Fruit fly (Drosophila melanogaster) whole organism, embryonic: ENCODE results near the gene CG6225.

Source experiments
- Ada2b ChIP-seq: fragments of 200-800 bp; sonication (Bioruptor generic); IDR thresholded peaks from 2 replicates; pipeline ENCODE4 v1.3.6; 2022; ENCODE audit warnings: missing biosample characterization, missing genetic modification characterization
- Atf-2 ChIP-seq: fragments of 200-800 bp; sonication (Bioruptor generic); optimal IDR thresholded peaks from 2 replicates; lab custom pipeline; 2016; ENCODE audit warnings: missing biosample characterization, missing genetic modification characterization
- Bgb ChIP-seq: fragments of 200-800 bp; sonication (Bioruptor generic); IDR thresholded peaks from 2 replicates; pipeline ENCODE4 v1.3.6; 2022; ENCODE audit warnings: missing biosample characterization, missing genetic modification characterization; ENCODE audit not compliant: partially characterized antibody
- CG10654 ChIP-seq: fragments of 200-800 bp; sonication (Bioruptor generic); optimal IDR thresholded peaks from 2 replicates; lab custom pipeline; 2016; ENCODE audit warnings: missing biosample characterization, missing genetic modification characterization
- CG11695 ChIP-seq: fragments of 200-800 bp; sonication (Bioruptor generic); IDR thresholded peaks from 3 replicates; pipeline ENCODE4 v1.3.6; 2022; ENCODE audit warnings: missing biosample characterization, missing genetic modification characterization
- CG12299 ChIP-seq: fragments of 200-800 bp; sonication (Bioruptor generic); optimal IDR thresholded peaks from 2 replicates; lab custom pipeline; 2018; ENCODE audit warnings: missing biosample characterization, mild to moderate bottlenecking, missing genetic modification characterization
- CG12391 ChIP-seq: fragments of 200-800 bp; sonication (Bioruptor generic); optimal IDR thresholded peaks from 3 replicates; lab custom pipeline; 2018; ENCODE audit warnings: missing biosample characterization, mild to moderate bottlenecking, missing genetic modification characterization, moderate library complexity
- CG14667 ChIP-seq: fragments of 200-800 bp; sonication (Bioruptor generic); IDR thresholded peaks from 2 replicates; pipeline ENCODE4 v1.3.6; 2022; ENCODE audit warnings: missing biosample characterization, missing genetic modification characterization
- CG14710 ChIP-seq: fragments of 200-800 bp; sonication (Bioruptor generic); optimal IDR thresholded peaks from 3 replicates; lab custom pipeline; 2019; ENCODE audit warnings: missing biosample characterization, mild to moderate bottlenecking, missing genetic modification characterization, moderate library complexity
- CG15011 ChIP-seq: fragments of 200-800 bp; sonication (Bioruptor generic); optimal IDR thresholded peaks from 3 replicates; lab custom pipeline; 2018; ENCODE audit warnings: missing biosample characterization, mild to moderate bottlenecking, missing genetic modification characterization
- CG15514 ChIP-seq: fragments of 200-800 bp; sonication (Bioruptor generic); optimal IDR thresholded peaks from 3 replicates; lab custom pipeline; 2017; ENCODE audit warnings: missing biosample characterization, missing genetic modification characterization, mild to moderate bottlenecking, moderate library complexity, missing genetic modification reagents
- CG15696 ChIP-seq: fragments of 200-800 bp; sonication (Bioruptor generic); optimal IDR thresholded peaks from 2 replicates; lab custom pipeline; 2019; ENCODE audit warnings: missing biosample characterization, mild to moderate bottlenecking, missing genetic modification characterization, moderate library complexity
- CG16779 ChIP-seq: fragments of 200-800 bp; sonication (Bioruptor generic); IDR thresholded peaks from 2 replicates; pipeline ENCODE4 v1.3.6; 2022; ENCODE audit warnings: missing biosample characterization, missing genetic modification characterization
- CG16815 ChIP-seq: fragments of 200-800 bp; sonication (Bioruptor generic); optimal IDR thresholded peaks from 3 replicates; lab custom pipeline; 2017; ENCODE audit warnings: missing biosample characterization, mild to moderate bottlenecking, missing genetic modification characterization
- CG17829 ChIP-seq: fragments of 200-800 bp; optimal IDR thresholded peaks from 2 replicates; lab custom pipeline; 2019; ENCODE audit warnings: missing biosample characterization, mild to moderate bottlenecking, missing genetic modification characterization, moderate library complexity
- CG2116 ChIP-seq: fragments of 200-800 bp; sonication (Bioruptor generic); optimal IDR thresholded peaks from 3 replicates; lab custom pipeline; 2018; ENCODE audit warnings: missing biosample characterization, mild to moderate bottlenecking, missing genetic modification characterization
- CG2129 ChIP-seq: fragments of 200-800 bp; sonication (Bioruptor generic); IDR thresholded peaks from 2 replicates; pipeline ENCODE4 v1.3.6; 2022; ENCODE audit warnings: missing biosample characterization, missing genetic modification characterization; ENCODE audit not compliant: partially characterized antibody
- CG30020 ChIP-seq: fragments of 200-800 bp; optimal IDR thresholded peaks from 2 replicates; lab custom pipeline; 2019; ENCODE audit warnings: missing biosample characterization, mild to moderate bottlenecking, missing genetic modification characterization, moderate library complexity
- CG30403 ChIP-seq: fragments of 200-800 bp; sonication (Bioruptor generic); optimal IDR thresholded peaks from 3 replicates; lab custom pipeline; 2016; ENCODE audit warnings: missing biosample characterization, missing genetic modification characterization
- CG6689 ChIP-seq: fragments of 200-800 bp; sonication (Bioruptor generic); IDR thresholded peaks from 2 replicates; pipeline ENCODE4 v1.3.6; 2022; ENCODE audit warnings: missing biosample characterization, missing genetic modification characterization
- CG7271 ChIP-seq: fragments of 200-800 bp; sonication (Bioruptor generic); optimal IDR thresholded peaks from 2 replicates; lab custom pipeline; 2018; ENCODE audit warnings: missing biosample characterization, mild to moderate bottlenecking, missing genetic modification characterization, moderate library complexity
- CG7839 ChIP-seq: fragments of 200-800 bp; sonication (Bioruptor generic); optimal IDR thresholded peaks from 3 replicates; lab custom pipeline; 2018; ENCODE audit warnings: missing biosample characterization, mild to moderate bottlenecking, missing genetic modification characterization, moderate library complexity
- CG7987 ChIP-seq: fragments of 200-800 bp; sonication (Bioruptor generic); optimal IDR thresholded peaks from 2 replicates; lab custom pipeline; 2018; ENCODE audit warnings: missing biosample characterization, mild to moderate bottlenecking, missing genetic modification characterization, moderate library complexity
- CG9797 ChIP-seq: fragments of 200-800 bp; sonication (Bioruptor generic); optimal IDR thresholded peaks from 3 replicates; lab custom pipeline; 2018; ENCODE audit warnings: missing biosample characterization, mild to moderate bottlenecking, missing genetic modification characterization
- CTCF ChIP-seq: fragments of 200-800 bp; sonication (Bioruptor generic); optimal IDR thresholded peaks from 2 replicates; lab custom pipeline; 2017; ENCODE audit warnings: missing biosample characterization, mild to moderate bottlenecking, missing genetic modification characterization, moderate library complexity
- Camta ChIP-seq: fragments of 200-800 bp; sonication (Bioruptor generic); optimal IDR thresholded peaks from 2 replicates; lab custom pipeline; 2016; ENCODE audit warnings: missing biosample characterization, missing genetic modification characterization
- Chrac-16 ChIP-seq: fragments of 200-800 bp; sonication (Bioruptor generic); optimal IDR thresholded peaks from 3 replicates; lab custom pipeline; 2016; ENCODE audit warnings: missing biosample characterization, missing genetic modification characterization
- D19A ChIP-seq: fragments of 200-800 bp; optimal IDR thresholded peaks from 3 replicates; lab custom pipeline; 2019; ENCODE audit warnings: missing biosample characterization, mild to moderate bottlenecking, missing genetic modification characterization, moderate library complexity
- Dip3 ChIP-seq: fragments of 200-800 bp; sonication (Bioruptor generic); optimal IDR thresholded peaks from 3 replicates; lab custom pipeline; 2016; ENCODE audit warnings: missing biosample characterization, missing genetic modification characterization
- E2f2 ChIP-seq: fragments of 200-800 bp; sonication (Bioruptor generic); IDR thresholded peaks from 2 replicates; pipeline ENCODE4 v1.3.6; 2022; ENCODE audit warnings: missing biosample characterization, missing genetic modification characterization
- Ets65A ChIP-seq: fragments of 200-800 bp; sonication (Bioruptor generic); peaks from one replicate; lab custom pipeline; 2016; ENCODE audit warnings: missing biosample characterization, missing genetic modification characterization
- Fer2 ChIP-seq: fragments of 200-800 bp; sonication (Bioruptor generic); optimal IDR thresholded peaks from 2 replicates; lab custom pipeline; 2018; ENCODE audit warnings: missing biosample characterization, mild to moderate bottlenecking, missing genetic modification characterization, moderate library complexity
- Gug ChIP-seq: fragments of 200-800 bp; sonication (Bioruptor generic); IDR thresholded peaks from 4 replicates; pipeline ENCODE4 v1.3.6; 2022; ENCODE audit warnings: missing biosample characterization, missing genetic modification characterization
- HmgZ ChIP-seq: fragments of 200-800 bp; sonication (Bioruptor generic); optimal IDR thresholded peaks from 2 replicates; lab custom pipeline; 2018; ENCODE audit warnings: missing biosample characterization, mild to moderate bottlenecking, missing genetic modification characterization
- Lim3 ChIP-seq: fragments of 200-800 bp; sonication (Bioruptor generic); IDR thresholded peaks from 2 replicates; pipeline ENCODE4 v1.3.6; 2022; ENCODE audit warnings: missing biosample characterization, missing genetic modification characterization
- Myb ChIP-seq: fragments of 200-800 bp; sonication (Bioruptor generic); optimal IDR thresholded peaks from 2 replicates; lab custom pipeline; 2016; ENCODE audit warnings: missing biosample characterization, missing genetic modification characterization
- Sox100B ChIP-seq: fragments of 200-800 bp; sonication (Bioruptor generic); optimal IDR thresholded peaks from 3 replicates; lab custom pipeline; 2018; ENCODE audit warnings: missing biosample characterization, mild to moderate bottlenecking, missing genetic modification characterization
- Stat92E ChIP-seq, 3 experiments: fragments of >200 bp in 2 of 3; fragments of 200-800 bp in 1 of 3; sonication (Bioruptor generic) in 1 of 3; optimal IDR thresholded peaks; 2 replicates each; lab custom pipeline; 2017 to 2019; ENCODE audit warnings: missing biosample characterization in 3 of 3, missing genetic modification characterization in 3 of 3, mild to moderate bottlenecking in 1 of 3, moderate library complexity in 1 of 3
- caup ChIP-seq: fragments of 200-800 bp; sonication (Bioruptor generic); optimal IDR thresholded peaks from 3 replicates; lab custom pipeline; 2017; ENCODE audit warnings: missing biosample characterization, mild to moderate bottlenecking, missing genetic modification characterization, moderate library complexity; ENCODE audit not compliant: severe bottlenecking
- cg ChIP-seq: fragments of 200-800 bp; sonication (Bioruptor generic); optimal IDR thresholded peaks from 3 replicates; lab custom pipeline; 2019; ENCODE audit warnings: missing biosample characterization, mild to moderate bottlenecking, missing genetic modification characterization, moderate library complexity
- dmrt11E ChIP-seq: fragments of 200-800 bp; sonication (Bioruptor generic); optimal IDR thresholded peaks from 3 replicates; lab custom pipeline; 2018; ENCODE audit warnings: missing biosample characterization, mild to moderate bottlenecking, missing genetic modification characterization, moderate library complexity
- eve ChIP-seq, 2 experiments: fragments of >200 bp; optimal IDR thresholded peaks; 2 replicates each; lab custom pipeline; 2017; ENCODE audit warnings: missing biosample characterization in 2 of 2, missing genetic modification characterization in 2 of 2
- gcm ChIP-seq: fragments of 200-800 bp; sonication (Bioruptor generic); optimal IDR thresholded peaks from 2 replicates; lab custom pipeline; 2019; ENCODE audit warnings: missing biosample characterization, mild to moderate bottlenecking, missing genetic modification characterization, moderate library complexity
- gem ChIP-seq: fragments of 200-800 bp; sonication (Bioruptor generic); optimal IDR thresholded peaks from 2 replicates; lab custom pipeline; 2019; ENCODE audit warnings: missing biosample characterization, mild to moderate bottlenecking, missing genetic modification characterization, moderate library complexity
- grau ChIP-seq: fragments of 200-800 bp; optimal IDR thresholded peaks from 3 replicates; lab custom pipeline; 2019; ENCODE audit warnings: missing biosample characterization, mild to moderate bottlenecking, missing genetic modification characterization, moderate library complexity
- kay ChIP-seq: fragments of 200-800 bp; sonication (Bioruptor generic); optimal IDR thresholded peaks from 2 replicates; lab custom pipeline; 2016; ENCODE audit warnings: missing biosample characterization, missing genetic modification characterization
- sens ChIP-seq: fragments of 200-800 bp; sonication (Bioruptor generic); peaks from one replicate; lab custom pipeline; 2016; ENCODE audit warnings: missing biosample characterization, missing genetic modification characterization
- sens-2 ChIP-seq: fragments of 200-800 bp; sonication (Bioruptor generic); IDR thresholded peaks from 2 replicates; pipeline ENCODE4 v1.3.6; 2022; ENCODE audit warnings: missing biosample characterization, missing genetic modification characterization
- sima ChIP-seq: fragments of 200-800 bp; sonication (Bioruptor generic); optimal IDR thresholded peaks from 2 replicates; lab custom pipeline; 2016; ENCODE audit warnings: missing biosample characterization, missing genetic modification characterization
- tll ChIP-seq, 2 experiments: fragments of 200-800 bp in 1 of 2; fragments of >200 bp in 1 of 2; sonication (Bioruptor generic) in 1 of 2; optimal IDR thresholded peaks; 2 replicates each; lab custom pipeline; 2017 to 2019; ENCODE audit warnings: missing biosample characterization in 2 of 2, missing genetic modification characterization in 2 of 2, mild to moderate bottlenecking in 1 of 2, moderate library complexity in 1 of 2

CG6225 gene

DNA sequence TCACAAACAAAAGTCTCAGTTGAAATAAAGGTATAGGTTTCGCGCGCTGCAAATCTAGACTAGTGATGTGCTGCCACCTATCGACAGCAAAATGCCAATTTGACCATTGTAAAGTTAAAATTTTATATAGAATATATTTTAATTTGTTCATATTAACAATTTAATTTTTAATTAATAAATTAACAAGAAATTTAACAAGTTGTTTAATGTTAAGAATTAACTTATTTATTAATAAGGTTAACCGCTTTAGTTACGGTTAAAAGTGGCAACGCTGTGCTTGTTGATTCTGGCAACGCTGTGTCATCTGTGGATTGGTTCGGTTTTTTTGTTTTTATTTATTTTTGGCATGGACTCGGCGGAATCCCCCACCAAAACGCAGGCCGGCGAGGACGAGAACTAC lies 24.0 kb upstream of the CG6225 start, which contains the start of gene Not10 (continued):
- no peak for TF ChIP-seq Camta (GFP tag; lab: Kevin White, UChicago)
- no peak for TF ChIP-seq CG16779
- 0 out of 4 replicates have a peak, but pooled peaks have one; percentile 22 for TF ChIP-seq Gug (GFP tag; lab: Robert Waterston, UW)
- peak; percentile 48 for TF ChIP-seq CG30403 (GFP tag; lab: Kevin White, UChicago)
- TF ChIP-seq E2f2 (GFP tag; lab: Robert Waterston, UW): peak; percentile 91
- no peak for TF ChIP-seq Ets65A (GFP tag; lab: Kevin White, UChicago)
- peak; percentile 0 for TF ChIP-seq gcm (GFP tag; lab: Kevin White, UChicago)
- TF ChIP-seq CG2129 (GFP tag; lab: Robert Waterston, UW): peak; percentile 52; the same call in 1 of the 2 replicates
- peak; percentile 85 for TF ChIP-seq CTCF
- no peak for TF ChIP-seq Stat92E (GFP tag; optimal IDR thresholded peaks at IDR 0.05; lab: Kevin White, UChicago)
- no peak for TF ChIP-seq Myb (GFP tag; lab: Kevin White, UChicago)
- no peak for TF ChIP-seq CG7839 (tag; lab: Kevin White, UChicago)
- TF ChIP-seq Bgb (GFP tag; lab: Robert Waterston, UW): peak; percentile 43; the same call in 1 of the 2 replicates
- TF ChIP-seq CG12299: peak; percentile 65
- no peak for TF ChIP-seq eve (GFP tag; optimal IDR thresholded peaks at IDR 0.05; lab: Kevin White, UChicago)
- TF ChIP-seq Chrac-16 (GFP tag; lab: Kevin White, UChicago): peak; percentile 38
- no peak for TF ChIP-seq tll (GFP tag; optimal IDR thresholded peaks at IDR 0.05; lab: Kevin White, UChicago)
- TF ChIP-seq CG9797: peak; percentile 20
- TF ChIP-seq caup (GFP tag; lab: Kevin White, UChicago): no peak
- no peak for TF ChIP-seq Ada2b (GFP tag; lab: Robert Waterston, UW)
- no peak for TF ChIP-seq Atf-2 (GFP tag; lab: Kevin White, UChicago)
- no peak for TF ChIP-seq gem (tag; lab: Kevin White, UChicago)
- TF ChIP-seq CG6689 (GFP tag; lab: Robert Waterston, UW): peak; percentile 43
- no peak for TF ChIP-seq sens-2 (GFP tag; lab: Robert Waterston, UW)
- no peak for TF ChIP-seq grau (tag; lab: Kevin White, UChicago)
- peak; percentile 77 for TF ChIP-seq CG12391
- peak; percentile 13 for TF ChIP-seq sens (GFP tag; lab: Kevin White, UChicago)
- peak; percentile 35 for TF ChIP-seq HmgZ
- TF ChIP-seq CG10654 (GFP tag; lab: Kevin White, UChicago): peak; percentile 10
- peak; percentile 61 for TF ChIP-seq CG30020
- no peak for TF ChIP-seq CG14667 (GFP tag; lab: Robert Waterston, UW)
- TF ChIP-seq CG2116 (GFP tag; lab: Kevin White, UChicago): peak; percentile 56
- TF ChIP-seq Fer2 (tag; lab: Kevin White, UChicago): peak; percentile 54
- no peak for TF ChIP-seq Dip3 (GFP tag; lab: Kevin White, UChicago)

DNA sequence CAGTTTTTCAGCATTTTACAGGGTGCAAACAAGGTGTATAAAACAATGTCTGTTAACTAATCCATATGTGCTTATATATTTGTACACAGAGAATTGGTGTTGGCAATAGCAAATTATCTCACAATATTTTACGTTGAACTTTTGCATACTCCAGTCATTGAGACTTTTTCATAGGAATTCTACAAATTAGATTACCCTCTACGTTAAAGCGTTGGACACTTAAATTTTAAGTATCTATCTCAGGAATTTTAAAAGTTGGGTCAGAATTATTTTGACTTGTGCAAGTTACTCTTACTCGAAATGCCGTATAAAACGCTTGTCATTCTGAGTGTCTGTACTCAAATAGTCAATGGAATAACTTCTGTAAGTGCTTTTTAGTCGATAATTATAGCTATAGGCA lies 21.3 kb upstream of the CG6225 start, which contains the start of gene CG18530:
Gene CG18530 (plus strand): TSS at position 301 of the 400 bp plus-strand sequence.
- TF ChIP-seq CG9797: no peak
- TF ChIP-seq CG11695 (GFP tag; lab: Robert Waterston, UW): no peak
- no peak for TF ChIP-seq CG15011 (GFP tag; lab: Kevin White, UChicago)
- no peak for TF ChIP-seq Lim3 (GFP tag; lab: Robert Waterston, UW)
- TF ChIP-seq sima (GFP tag; lab: Kevin White, UChicago): no peak
- no peak for TF ChIP-seq CG17829 (tag; lab: Kevin White, UChicago)
- no peak for TF ChIP-seq CG15514 (GFP tag; lab: Kevin White, UChicago)
- TF ChIP-seq D19A (tag; lab: Kevin White, UChicago): no peak
- no peak for TF ChIP-seq CG7271 (tag; lab: Kevin White, UChicago)
- no peak for TF ChIP-seq CG15696 (tag; lab: Kevin White, UChicago)
- TF ChIP-seq CG7987: no peak
- no peak for TF ChIP-seq dmrt11E
- TF ChIP-seq kay (GFP tag; lab: Kevin White, UChicago): no peak
- TF ChIP-seq cg (GFP tag; lab: Kevin White, UChicago): no peak
- TF ChIP-seq Sox100B: no peak
- TF ChIP-seq CG14710 (tag; lab: Kevin White, UChicago): no peak
- TF ChIP-seq eve (GFP tag; optimal IDR thresholded peaks at IDR 0.05; lab: Kevin White, UChicago): no peak
- TF ChIP-seq CG16815: no peak
